Worm (Caenorhabditis elegans) whole organism, midembryonic: ENCODE results near the gene srx-121.

Source experiments
- T22C8.4 ChIP-seq: fragments of 200-800 bp; sonication (Bioruptor generic); IDR thresholded peaks from 2 replicates; pipeline ENCODE4 v1.3.6; 2022; ENCODE audit warnings: missing genetic modification characterization, missing compliant biosample characterization
- cog-1 ChIP-seq: sonication (generic microtip); optimal IDR thresholded peaks from 2 replicates; lab custom pipeline; 2016; ENCODE audit warnings: missing genetic modification characterization, missing compliant biosample characterization
- flt-1 ChIP-seq: fragments of 200-800 bp; sonication (Bioruptor generic); IDR thresholded peaks from 2 replicates; pipeline ENCODE4 v1.3.6; 2022; ENCODE audit warnings: missing genetic modification characterization, missing compliant biosample characterization
- klf-2 ChIP-seq: fragments of 200-800 bp; sonication (Bioruptor generic); conservative IDR thresholded peaks from 2 replicates; pipeline ENCODE4 v1.3.6; 2022; ENCODE audit warnings: missing genetic modification reagents, missing genetic modification characterization, missing compliant biosample characterization
- med-1 ChIP-seq: sonication (generic microtip); optimal IDR thresholded peaks from 2 replicates; lab custom pipeline; 2017; ENCODE audit warnings: missing genetic modification characterization, mild to moderate bottlenecking, missing compliant biosample characterization, antibody characterized with exemption, missing genetic modification reagents; ENCODE audit not compliant: insufficient read depth
- ref-1 ChIP-seq: fragments of 200-800 bp; sonication (Bioruptor generic); conservative IDR thresholded peaks from 2 replicates; pipeline ENCODE4 v1.3.6; 2022; ENCODE audit warnings: missing genetic modification reagents, missing genetic modification characterization, missing compliant biosample characterization
- tab-1 ChIP-seq: fragments of 200-800 bp; sonication (Bioruptor generic); IDR thresholded peaks from 2 replicates; pipeline ENCODE4 v1.3.6; 2022; ENCODE audit warnings: missing genetic modification characterization, missing compliant biosample characterization
- ztf-23 ChIP-seq: fragments of 200-800 bp; sonication (Bioruptor generic); IDR thresholded peaks from 2 replicates; pipeline ENCODE4 v1.3.6; 2022; ENCODE audit warnings: missing genetic modification reagents, missing genetic modification characterization, missing compliant biosample characterization
- ztf-29 ChIP-seq: fragments of 200-800 bp; sonication (Bioruptor generic); IDR thresholded peaks from 2 replicates; pipeline ENCODE4 v1.3.6; 2022; ENCODE audit warnings: missing genetic modification reagents, missing genetic modification characterization, missing compliant biosample characterization

srx-121 gene

ce11 chrV:3351266-3351665 lies 21.3 kb downstream of the srx-121 start, which contains the start of gene str-63:
TSS of gene str-63 (plus strand) at chrV:3351566.
- TF ChIP-seq ref-1 (GFP tag; lab: Robert Waterston, UW) (no peak), ztf-23 (GFP tag; lab: Robert Waterston, UW) (no peak), med-1 (GFP tag; lab: Kevin White, UChicago) (no peak), klf-2 (GFP tag; lab: Robert Waterston, UW) (no peak), flt-1 (GFP tag; lab: Robert Waterston, UW) (no peak), ztf-29 (GFP tag; lab: Robert Waterston, UW) (no peak), cog-1 (tag; lab: Kevin White, UChicago) (no peak), tab-1 (no peak), T22C8.4 (GFP tag; lab: Robert Waterston, UW) (no peak)

- TF ChIP-seq cog-1 (tag; lab: Kevin White, UChicago), result no peak
- no peak for TF ChIP-seq klf-2 (GFP tag; lab: Robert Waterston, UW)
- TF ChIP-seq ztf-29 (GFP tag; lab: Robert Waterston, UW), result no peak
- no peak for TF ChIP-seq tab-1
- TF ChIP-seq flt-1 (GFP tag; lab: Robert Waterston, UW), result no peak
- no peak for TF ChIP-seq med-1 (GFP tag; lab: Kevin White, UChicago)
- no peak for TF ChIP-seq ref-1 (GFP tag; lab: Robert Waterston, UW)
- TF ChIP-seq ztf-23 (GFP tag; lab: Robert Waterston, UW), result no peak
- TF ChIP-seq T22C8.4 (GFP tag; lab: Robert Waterston, UW), result no peak
Measured at ce11 chrV:3349877-3350276, 22.7 kb downstream of the srx-121 start, which contains the start of gene C17B7.15. TSS of gene C17B7.15 (plus strand) at chrV:3350177.

- TF ChIP-seq flt-1 (GFP tag; lab: Robert Waterston, UW) (no peak), cog-1 (tag; lab: Kevin White, UChicago) (no peak), ref-1 (GFP tag; lab: Robert Waterston, UW) (no peak), ztf-23 (GFP tag; lab: Robert Waterston, UW) (no peak), ztf-29 (GFP tag; lab: Robert Waterston, UW) (no peak), T22C8.4 (GFP tag; lab: Robert Waterston, UW) (no peak), klf-2 (GFP tag; lab: Robert Waterston, UW) (no peak), med-1 (GFP tag; lab: Kevin White, UChicago) (no peak), tab-1 (no peak)
Measured at ce11 chrV:3347486-3347885, 25.1 kb downstream of the srx-121 start.

- TF ChIP-seq cog-1 (tag; lab: Kevin White, UChicago), result no peak
- no peak for TF ChIP-seq ztf-23 (GFP tag; lab: Robert Waterston, UW)
- TF ChIP-seq ztf-29 (GFP tag; lab: Robert Waterston, UW), result no peak
- no peak for TF ChIP-seq T22C8.4 (GFP tag; lab: Robert Waterston, UW)
- TF ChIP-seq flt-1 (GFP tag; lab: Robert Waterston, UW), result no peak
- no peak for TF ChIP-seq klf-2 (GFP tag; lab: Robert Waterston, UW)
- no peak for TF ChIP-seq med-1 (GFP tag; lab: Kevin White, UChicago)
- no peak for TF ChIP-seq ref-1 (GFP tag; lab: Robert Waterston, UW)
Measured at ce11 chrV:3346434-3347019, 26.0 kb downstream of the srx-121 start, which contains the start of gene fbxa-65. TSS of gene fbxa-65 (minus strand) at chrV:3346484.

- TF ChIP-seq med-1 (GFP tag; lab: Kevin White, UChicago) (no peak), klf-2 (GFP tag; lab: Robert Waterston, UW) (no peak), cog-1 (tag; lab: Kevin White, UChicago) (no peak)
Measured at ce11 chrV:3344001-3344400, 28.6 kb downstream of the srx-121 start.

ce11 chrV:3342504-3342903 lies 30.1 kb downstream of the srx-121 start, which contains the start of gene C17B7.3:
TSS of gene C17B7.3 (plus strand) at chrV:3342804.
- no peak for TF ChIP-seq ref-1 (GFP tag; lab: Robert Waterston, UW)
- TF ChIP-seq cog-1 (tag; lab: Kevin White, UChicago), result no peak

- TF ChIP-seq cog-1 (tag; lab: Kevin White, UChicago), result no peak
- no peak for TF ChIP-seq ztf-29 (GFP tag; lab: Robert Waterston, UW)
Measured at ce11 chrV:3341906-3342305, 30.7 kb downstream of the srx-121 start, which contains the start of gene C17B7.10. TSS of gene C17B7.10 (minus strand) at chrV:3342006.

- TF ChIP-seq med-1 (GFP tag; lab: Kevin White, UChicago) (no peak), cog-1 (tag; lab: Kevin White, UChicago) (no peak), ref-1 (GFP tag; lab: Robert Waterston, UW) (no peak), klf-2 (GFP tag; lab: Robert Waterston, UW) (no peak), tab-1 (no peak), ztf-29 (GFP tag; lab: Robert Waterston, UW) (no peak), ztf-23 (GFP tag; lab: Robert Waterston, UW) (no peak), flt-1 (GFP tag; lab: Robert Waterston, UW) (no peak)
Measured at ce11 chrV:3339009-3339408, 33.6 kb downstream of the srx-121 start, which contains the start of gene C17B7.4. TSS of gene C17B7.4 (plus strand) at chrV:3339309.

ce11 chrV:3333334-3333733 lies 39.2 kb downstream of the srx-121 start, which contains the start of gene C17B7.5:
TSS of gene C17B7.5 (plus strand) at chrV:3333634.
- no peak for TF ChIP-seq flt-1 (GFP tag; lab: Robert Waterston, UW)
- no peak for TF ChIP-seq T22C8.4 (GFP tag; lab: Robert Waterston, UW)
- no peak for TF ChIP-seq med-1 (GFP tag; lab: Kevin White, UChicago)
- no peak for TF ChIP-seq klf-2 (GFP tag; lab: Robert Waterston, UW)
- TF ChIP-seq tab-1, result no peak
- TF ChIP-seq ref-1 (GFP tag; lab: Robert Waterston, UW), result no peak
- no peak for TF ChIP-seq ztf-29 (GFP tag; lab: Robert Waterston, UW)
- no peak for TF ChIP-seq ztf-23 (GFP tag; lab: Robert Waterston, UW)
- no peak for TF ChIP-seq cog-1 (tag; lab: Kevin White, UChicago)
